Worm (Caenorhabditis elegans) whole organism, mixed stage, embryonic: Measurements from ENCODE around the gene F53A9.3.

Source experiments
- M03D4.4 ChIP-seq: sonication (generic microtip); optimal IDR thresholded peaks from 2 replicates; lab custom pipeline; 2017; ENCODE audit warnings: mild to moderate bottlenecking, missing genetic modification characterization, missing compliant biosample characterization
- bed-3 ChIP-seq: fragments of 200-800 bp; sonication (Bioruptor generic); optimal IDR thresholded peaks from 3 replicates; lab custom pipeline; 2018; ENCODE audit warnings: mild to moderate bottlenecking, missing genetic modification characterization, moderate library complexity, missing compliant biosample characterization
- blmp-1 ChIP-seq: fragments of 150-350 bp; optimal IDR thresholded peaks from 2 replicates; lab custom pipeline; 2014; ENCODE audit warnings: missing biosample characterization, missing genetic modification characterization
- ceh-43 ChIP-seq: fragments of 200-800 bp; sonication (Bioruptor generic); optimal IDR thresholded peaks from 2 replicates; lab custom pipeline; 2018; ENCODE audit warnings: mild to moderate bottlenecking, missing genetic modification characterization, moderate library complexity, missing compliant biosample characterization
- ces-1 ChIP-seq: fragments of 150-350 bp; optimal IDR thresholded peaks from 2 replicates; lab custom pipeline; 2014; ENCODE audit warnings: missing biosample characterization, missing genetic modification reagents, missing genetic modification characterization
- cnd-1 ChIP-seq: fragments of 200-800 bp; sonication (Bioruptor generic); optimal IDR thresholded peaks from 2 replicates; lab custom pipeline; 2018; ENCODE audit warnings: mild to moderate bottlenecking, missing genetic modification characterization, missing compliant biosample characterization
- elt-1 ChIP-seq: sonication (generic microtip); optimal IDR thresholded peaks from 2 replicates; lab custom pipeline; 2017; ENCODE audit warnings: missing genetic modification characterization, mild to moderate bottlenecking, missing compliant biosample characterization, antibody characterized with exemption, moderate library complexity, borderline replicate concordance; ENCODE audit not compliant: insufficient read depth
- elt-3 ChIP-seq: fragments of 150-350 bp; optimal IDR thresholded peaks from 2 replicates; lab custom pipeline; 2014; ENCODE audit warnings: missing biosample characterization, missing genetic modification characterization
- flh-1 ChIP-seq: fragments of 200-800 bp; sonication (Bioruptor generic); optimal IDR thresholded peaks from 2 replicates; lab custom pipeline; 2018; ENCODE audit warnings: mild to moderate bottlenecking, missing genetic modification characterization, moderate library complexity, missing compliant biosample characterization
- ham-2 ChIP-seq: fragments of 200-800 bp; sonication (Bioruptor generic); optimal IDR thresholded peaks from 2 replicates; lab custom pipeline; 2018; ENCODE audit warnings: mild to moderate bottlenecking, missing genetic modification characterization, missing compliant biosample characterization
- lin-13 ChIP-seq: fragments of 150-350 bp; optimal IDR thresholded peaks from 2 replicates; lab custom pipeline; 2014; ENCODE audit warnings: missing biosample characterization, missing genetic modification characterization
- lin-32 ChIP-seq: fragments of 200-800 bp; sonication (Bioruptor generic); optimal IDR thresholded peaks from 2 replicates; lab custom pipeline; 2018; ENCODE audit warnings: mild to moderate bottlenecking, missing genetic modification characterization, missing compliant biosample characterization
- lsy-2 ChIP-seq: fragments of 150-350 bp; optimal IDR thresholded peaks from 2 replicates; lab custom pipeline; 2014; ENCODE audit warnings: missing biosample characterization, missing genetic modification characterization
- mab-5 ChIP-seq: fragments of 150-350 bp; optimal IDR thresholded peaks from 2 replicates; lab custom pipeline; 2014; ENCODE audit warnings: missing biosample characterization, missing genetic modification characterization
- mep-1 ChIP-seq: fragments of 150-350 bp; optimal IDR thresholded peaks from 2 replicates; lab custom pipeline; 2017; ENCODE audit warnings: missing biosample characterization, missing genetic modification reagents, missing genetic modification characterization, inconsistent platforms
- mls-2 ChIP-seq: sonication (generic microtip); optimal IDR thresholded peaks from 2 replicates; lab custom pipeline; 2016; ENCODE audit warnings: mild to moderate bottlenecking, missing genetic modification characterization, moderate library complexity, missing compliant biosample characterization
- nhr-12 ChIP-seq: fragments of 150-350 bp; optimal IDR thresholded peaks from 2 replicates; lab custom pipeline; 2014; ENCODE audit warnings: missing biosample characterization, missing genetic modification characterization
- nhr-2 ChIP-seq: fragments of 150-350 bp; optimal IDR thresholded peaks from 2 replicates; lab custom pipeline; 2014; ENCODE audit warnings: missing biosample characterization, missing genetic modification characterization
- nhr-237 ChIP-seq: fragments of 150-350 bp; optimal IDR thresholded peaks from 2 replicates; lab custom pipeline; 2014; ENCODE audit warnings: missing biosample characterization, missing genetic modification characterization
- nhr-28 ChIP-seq: fragments of 150-350 bp; optimal IDR thresholded peaks from 2 replicates; lab custom pipeline; 2014; ENCODE audit warnings: missing biosample characterization, missing genetic modification characterization
- nhr-76 ChIP-seq: sonication (generic microtip); optimal IDR thresholded peaks from 2 replicates; lab custom pipeline; 2017; ENCODE audit warnings: missing biosample characterization, missing genetic modification characterization
- pha-4 ChIP-seq: fragments of 150-350 bp; optimal IDR thresholded peaks from 2 replicates; lab custom pipeline; 2018; ENCODE audit warnings: missing biosample characterization, missing genetic modification reagents, missing genetic modification characterization
- sem-2 ChIP-seq: fragments of 200-800 bp; sonication (Bioruptor generic); optimal IDR thresholded peaks from 2 replicates; lab custom pipeline; 2018; ENCODE audit warnings: mild to moderate bottlenecking, missing genetic modification characterization, missing compliant biosample characterization
- snpc-4 ChIP-seq: fragments of 150-350 bp; optimal IDR thresholded peaks from 2 replicates; lab custom pipeline; 2014; ENCODE audit warnings: missing biosample characterization, missing genetic modification characterization
- sptf-1 ChIP-seq: sonication (generic microtip); optimal IDR thresholded peaks from 2 replicates; lab custom pipeline; 2017; ENCODE audit warnings: mild to moderate bottlenecking, missing genetic modification characterization, moderate library complexity, missing compliant biosample characterization
- unc-120 ChIP-seq: sonication (generic microtip); optimal IDR thresholded peaks from 2 replicates; lab custom pipeline; 2017; ENCODE audit warnings: missing genetic modification characterization, missing compliant biosample characterization; ENCODE audit not compliant: poor library complexity, severe bottlenecking
- unc-39 ChIP-seq: fragments of 150-350 bp; optimal IDR thresholded peaks from 2 replicates; lab custom pipeline; 2014; ENCODE audit warnings: missing biosample characterization, missing genetic modification characterization
- unc-62 ChIP-seq: fragments of 150-350 bp; optimal IDR thresholded peaks from 2 replicates; lab custom pipeline; 2014; ENCODE audit warnings: missing biosample characterization, missing genetic modification reagents, missing genetic modification characterization
- zip-8 ChIP-seq: fragments of 150-350 bp; optimal IDR thresholded peaks from 2 replicates; lab custom pipeline; 2014; ENCODE audit warnings: missing biosample characterization, missing genetic modification characterization
- ztf-11 ChIP-seq: fragments of 150-350 bp; optimal IDR thresholded peaks from 2 replicates; lab custom pipeline; 2014; ENCODE audit warnings: missing biosample characterization, missing genetic modification characterization

The F53A9.3 gene

DNA sequence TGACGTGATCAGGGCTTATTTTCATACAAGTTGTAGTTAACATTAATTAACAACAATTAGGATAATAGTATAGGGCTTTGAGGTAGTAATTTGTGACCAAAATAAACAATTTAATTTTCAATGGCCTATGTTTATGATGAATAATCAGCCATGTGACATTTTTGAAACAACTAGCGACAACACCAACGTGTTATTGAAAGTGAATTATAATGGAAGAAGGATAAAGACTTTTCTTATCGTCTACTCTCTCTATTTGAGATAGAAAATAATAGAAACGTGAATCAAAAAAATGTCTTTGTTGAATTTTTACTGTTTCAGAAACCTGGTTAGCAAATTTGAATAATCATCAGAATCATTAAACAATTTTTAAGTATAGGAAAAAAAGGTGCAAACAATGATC, 29.6 kb downstream of the F53A9.3 start:
- TF ChIP-seq bed-3 (GFP tag; lab: Kevin White, UChicago), result no peak
- no peak for TF ChIP-seq sptf-1 (tag; lab: Kevin White, UChicago)
- no peak for TF ChIP-seq unc-62 (GFP tag; lab: Kevin White, UChicago)
- TF ChIP-seq flh-1 (GFP tag; lab: Kevin White, UChicago), result no peak
- no peak for TF ChIP-seq unc-120 (tag; lab: Kevin White, UChicago)
- TF ChIP-seq sem-2 (GFP tag; lab: Kevin White, UChicago), result no peak
- no peak for TF ChIP-seq mab-5 (tag; lab: Kevin White, UChicago)
- no peak for TF ChIP-seq ces-1 (GFP tag; lab: Kevin White, UChicago)
- TF ChIP-seq elt-1 (tag; lab: Kevin White, UChicago), result no peak

DNA sequence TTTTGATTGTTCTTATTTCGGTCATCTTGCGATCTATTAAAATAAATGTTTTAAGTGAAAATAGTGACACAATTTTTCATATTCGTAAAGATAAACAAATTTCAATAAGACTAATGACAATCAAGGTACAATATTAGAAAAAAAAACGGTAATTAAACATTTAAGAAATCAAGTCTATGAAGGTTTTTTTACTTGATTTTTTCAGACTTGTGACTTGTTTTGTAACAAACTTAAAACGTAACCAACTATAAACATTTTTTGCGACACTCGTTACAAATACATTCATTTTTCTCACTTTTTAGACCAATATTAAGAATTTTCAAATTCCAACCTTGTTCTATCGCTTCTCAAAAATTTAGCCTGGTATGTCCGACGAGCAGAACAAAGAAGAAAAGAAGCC, 31.2 kb downstream of the F53A9.3 start, which contains the start of gene M02D8.2:
Gene M02D8.2 (plus strand): TSS at position 301 of the 400 bp plus-strand sequence.
- TF ChIP-seq ztf-11 (tag; lab: Kevin White, UChicago) (no peak), nhr-76 (tag; lab: Kevin White, UChicago) (no peak), lin-13 (tag; lab: Kevin White, UChicago) (no peak), mls-2 (tag; lab: Kevin White, UChicago) (no peak), mab-5 (tag; lab: Kevin White, UChicago) (no peak), lin-32 (GFP tag; lab: Kevin White, UChicago) (no peak), lsy-2 (tag; lab: Kevin White, UChicago) (no peak), snpc-4 (tag; lab: Kevin White, UChicago) (no peak), blmp-1 (tag; lab: Kevin White, UChicago) (no peak), elt-3 (tag; lab: Kevin White, UChicago) (no peak), zip-8 (tag; lab: Kevin White, UChicago) (no peak), bed-3 (GFP tag; lab: Kevin White, UChicago) (no peak), mep-1 (tag; lab: Kevin White, UChicago) (no peak), nhr-237 (no peak), elt-1 (tag; lab: Kevin White, UChicago) (no peak)
- TF ChIP-seq, all 35 proteins: peak for 0

ce11 chrX:8741629-8742170, 33.5 kb downstream of the F53A9.3 start:
- no peak for TF ChIP-seq ham-2 (GFP tag; lab: Kevin White, UChicago)
- no peak for TF ChIP-seq M03D4.4 (tag; lab: Kevin White, UChicago)
- no peak for TF ChIP-seq nhr-28 (tag; lab: Kevin White, UChicago)
- no peak for TF ChIP-seq snpc-4 (tag; lab: Kevin White, UChicago)
- TF ChIP-seq elt-3 (tag; lab: Kevin White, UChicago), result no peak
- no peak for TF ChIP-seq mab-5 (tag; lab: Kevin White, UChicago)
- no peak for TF ChIP-seq sem-2 (GFP tag; lab: Kevin White, UChicago)
- no peak for TF ChIP-seq pha-4
- no peak for TF ChIP-seq zip-8 (tag; lab: Kevin White, UChicago)
- no peak for TF ChIP-seq lsy-2 (tag; lab: Kevin White, UChicago)
- TF ChIP-seq nhr-12 (tag; lab: Kevin White, UChicago), result no peak
- TF ChIP-seq blmp-1 (tag; lab: Kevin White, UChicago), result no peak
- TF ChIP-seq, all 35 proteins: peak for 0

DNA sequence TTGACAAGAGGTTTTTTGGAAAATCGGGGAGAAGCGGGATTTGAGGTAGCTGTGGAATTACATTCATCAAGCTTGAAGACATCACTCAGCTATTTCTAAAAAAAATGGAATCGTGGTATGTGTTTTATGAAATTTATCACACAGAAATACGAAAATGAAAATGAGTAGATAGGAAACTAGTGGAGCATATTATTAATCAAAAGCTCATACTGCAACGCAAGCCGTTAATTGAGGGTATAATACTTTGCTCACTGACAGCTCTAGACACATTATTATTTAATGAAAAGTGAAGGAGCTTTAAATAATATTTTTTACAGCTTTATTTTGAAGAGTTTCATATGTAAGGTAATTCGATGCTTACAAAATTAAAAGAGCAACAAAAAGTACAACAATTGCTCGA, 34.7 kb downstream of the F53A9.3 start, which contains the start of gene M02D8.7:
Gene M02D8.7 (minus strand): TSS at position 101 of the 400 bp plus-strand sequence.
- no peak for TF ChIP-seq unc-62 (GFP tag; lab: Kevin White, UChicago)

DNA sequence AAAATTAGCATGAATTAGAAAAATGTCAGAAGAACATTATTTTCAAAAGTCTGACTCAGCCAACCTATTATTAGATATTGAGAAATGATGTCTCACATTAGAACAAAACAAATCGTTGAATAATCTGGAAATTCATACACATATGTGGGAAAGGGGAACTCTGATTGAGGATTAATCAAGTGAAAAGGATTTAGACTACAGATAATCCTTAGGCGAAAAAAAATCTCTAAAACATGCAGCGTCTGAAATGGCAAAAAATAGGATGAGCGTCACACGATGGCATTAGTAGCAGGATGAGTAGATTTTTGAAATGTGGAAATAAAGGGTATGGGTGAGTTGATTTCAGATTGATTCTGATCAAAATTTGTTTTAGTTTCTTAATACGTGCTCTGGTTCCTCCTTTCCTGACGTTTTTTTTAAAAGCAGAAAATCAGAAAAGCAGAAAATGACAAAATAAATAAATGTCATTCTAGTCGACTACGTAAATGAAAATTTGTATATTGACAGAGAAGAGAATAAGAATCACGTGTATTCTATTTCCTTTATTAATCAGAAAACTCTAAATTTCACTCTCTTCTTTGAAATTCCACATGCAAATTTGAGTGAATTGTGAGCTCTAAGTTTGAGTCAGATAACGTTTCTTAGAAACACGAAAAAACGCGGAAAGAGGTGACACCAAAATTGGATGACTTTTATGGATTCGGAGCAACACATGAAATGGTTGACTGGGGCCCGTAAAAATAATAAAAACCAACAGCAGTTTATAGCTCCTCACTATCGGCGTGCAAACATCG, 36.2 kb downstream of the F53A9.3 start:
- TF ChIP-seq sem-2 (GFP tag; lab: Kevin White, UChicago), result no peak
- TF ChIP-seq elt-3 (tag; lab: Kevin White, UChicago), result no peak
- TF ChIP-seq bed-3 (GFP tag; lab: Kevin White, UChicago), result no peak
- no peak for TF ChIP-seq nhr-12 (tag; lab: Kevin White, UChicago)

DNA sequence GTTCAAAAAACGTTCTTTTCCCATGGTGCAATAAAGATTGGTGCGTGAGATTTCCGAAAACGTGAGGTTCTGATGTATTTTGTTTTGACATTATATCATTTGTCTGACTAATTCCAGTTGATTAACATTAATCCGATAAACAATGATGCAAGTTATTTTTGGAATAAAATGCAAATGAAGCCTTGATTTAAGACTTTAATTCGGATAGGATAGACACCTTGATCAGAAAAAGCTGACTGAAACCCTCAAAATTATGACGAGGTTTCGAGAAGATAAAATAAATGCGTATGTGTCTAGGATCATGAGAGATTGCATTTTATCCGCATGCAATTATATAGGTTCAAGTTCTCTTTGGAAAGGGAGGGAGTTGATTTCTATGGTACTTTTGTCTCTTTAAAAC, 37.4 kb downstream of the F53A9.3 start:
- no peak for TF ChIP-seq unc-120 (tag; lab: Kevin White, UChicago)
- TF ChIP-seq M03D4.4 (tag; lab: Kevin White, UChicago), result no peak
- TF ChIP-seq sem-2 (GFP tag; lab: Kevin White, UChicago), result no peak
- no peak for TF ChIP-seq mep-1 (tag; lab: Kevin White, UChicago)
- TF ChIP-seq nhr-2 (tag; lab: Kevin White, UChicago), result no peak
- TF ChIP-seq ham-2 (GFP tag; lab: Kevin White, UChicago), result no peak
- no peak for TF ChIP-seq nhr-12 (tag; lab: Kevin White, UChicago)
- TF ChIP-seq cnd-1 (tag; lab: Kevin White, UChicago), result no peak
- TF ChIP-seq nhr-237, result no peak
- TF ChIP-seq nhr-28 (tag; lab: Kevin White, UChicago), result no peak
- TF ChIP-seq lsy-2 (tag; lab: Kevin White, UChicago), result no peak
- TF ChIP-seq blmp-1 (tag; lab: Kevin White, UChicago), result no peak
- no peak for TF ChIP-seq lin-32 (GFP tag; lab: Kevin White, UChicago)
- no peak for TF ChIP-seq pha-4
- no peak for TF ChIP-seq unc-39 (tag; lab: Kevin White, UChicago)
- TF ChIP-seq mls-2 (tag; lab: Kevin White, UChicago), result no peak
- no peak for TF ChIP-seq ceh-43 (GFP tag; lab: Kevin White, UChicago)
